Worm (Caenorhabditis elegans) whole organism, L2 larva: ENCODE data around the gene copd-1.

Experiments
- dmd-4 ChIP-seq: sonication (generic microtip); optimal IDR thresholded peaks from 2 replicates; lab custom pipeline; 2017; ENCODE audit warnings: missing biosample characterization, missing genetic modification characterization
- nhr-23 ChIP-seq: fragments of 150-350 bp; optimal IDR thresholded peaks from 2 replicates; lab custom pipeline; 2014; ENCODE audit warnings: missing biosample characterization, missing genetic modification reagents, missing genetic modification characterization
- zag-1 ChIP-seq: fragments of 150-350 bp; optimal IDR thresholded peaks from 2 replicates; lab custom pipeline; 2014; ENCODE audit warnings: missing biosample characterization, missing genetic modification characterization

ce11 chrIII:6610522-6610921, 14.2 kb downstream of the copd-1 start, which contains the start of gene srh-40:
- TF ChIP-seq dmd-4 = no peak
- no peak for TF ChIP-seq nhr-23 (tag; lab: Kevin White, UChicago)
- TF ChIP-seq zag-1 (tag; lab: Kevin White, UChicago) = no peak
